Worm (Caenorhabditis elegans) whole organism, mixed stage, embryonic: ENCODE data around the gene cpg-7.

Source experiments
- ceh-39 ChIP-seq: fragments of 150-350 bp; optimal IDR thresholded peaks from 2 replicates; lab custom pipeline; 2014; ENCODE audit warnings: missing biosample characterization, missing genetic modification characterization
- ces-1 ChIP-seq: fragments of 150-350 bp; optimal IDR thresholded peaks from 2 replicates; lab custom pipeline; 2014; ENCODE audit warnings: missing biosample characterization, missing genetic modification reagents, missing genetic modification characterization
- elt-3 ChIP-seq: fragments of 150-350 bp; optimal IDR thresholded peaks from 2 replicates; lab custom pipeline; 2014; ENCODE audit warnings: missing biosample characterization, missing genetic modification characterization
- lsy-2 ChIP-seq: fragments of 150-350 bp; optimal IDR thresholded peaks from 2 replicates; lab custom pipeline; 2014; ENCODE audit warnings: missing biosample characterization, missing genetic modification characterization
- mep-1 ChIP-seq: fragments of 150-350 bp; optimal IDR thresholded peaks from 2 replicates; lab custom pipeline; 2017; ENCODE audit warnings: missing biosample characterization, missing genetic modification reagents, missing genetic modification characterization, inconsistent platforms
- nhr-237 ChIP-seq: fragments of 150-350 bp; optimal IDR thresholded peaks from 2 replicates; lab custom pipeline; 2014; ENCODE audit warnings: missing biosample characterization, missing genetic modification characterization
- nhr-28 ChIP-seq: fragments of 150-350 bp; optimal IDR thresholded peaks from 2 replicates; lab custom pipeline; 2014; ENCODE audit warnings: missing biosample characterization, missing genetic modification characterization
- nhr-76 ChIP-seq: sonication (generic microtip); optimal IDR thresholded peaks from 2 replicates; lab custom pipeline; 2017; ENCODE audit warnings: missing biosample characterization, missing genetic modification characterization
- pha-4 ChIP-seq: fragments of 150-350 bp; optimal IDR thresholded peaks from 2 replicates; lab custom pipeline; 2018; ENCODE audit warnings: missing biosample characterization, missing genetic modification reagents, missing genetic modification characterization
- sptf-1 ChIP-seq: sonication (generic microtip); optimal IDR thresholded peaks from 2 replicates; lab custom pipeline; 2017; ENCODE audit warnings: mild to moderate bottlenecking, missing genetic modification characterization, moderate library complexity, missing compliant biosample characterization
- unc-120 ChIP-seq: sonication (generic microtip); optimal IDR thresholded peaks from 2 replicates; lab custom pipeline; 2017; ENCODE audit warnings: missing genetic modification characterization, missing compliant biosample characterization; ENCODE audit not compliant: poor library complexity, severe bottlenecking
- unc-62 ChIP-seq: fragments of 150-350 bp; optimal IDR thresholded peaks from 2 replicates; lab custom pipeline; 2014; ENCODE audit warnings: missing biosample characterization, missing genetic modification reagents, missing genetic modification characterization

DNA sequence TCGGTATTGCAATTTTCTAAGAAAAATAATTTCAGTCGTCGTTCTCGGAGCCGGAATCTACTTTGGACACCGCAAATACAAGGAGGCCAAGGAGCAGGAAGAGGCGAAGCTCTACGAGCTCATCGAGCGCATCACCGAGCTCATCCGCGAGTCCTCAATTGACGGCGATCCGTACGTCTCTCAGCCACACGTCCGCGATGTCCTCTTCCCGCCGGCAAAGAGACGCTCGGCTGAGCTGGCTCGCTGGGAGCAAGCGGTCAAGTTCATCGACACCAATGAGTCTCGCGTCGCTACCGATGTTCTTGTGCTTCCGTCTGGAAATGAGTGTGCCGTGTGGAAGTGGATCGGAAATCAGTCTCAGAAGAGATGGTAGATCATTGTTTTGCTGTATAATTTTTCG lies 43.5 kb downstream of the cpg-7 start:
- TF ChIP-seq nhr-28 (tag; lab: Kevin White, UChicago) (no peak), ces-1 (GFP tag; lab: Kevin White, UChicago) (no peak), pha-4 (tag; lab: Kevin White, UChicago) (no peak), nhr-76 (no peak), lsy-2 (tag; lab: Kevin White, UChicago) (no peak), unc-120 (tag; lab: Kevin White, UChicago) (no peak), mep-1 (tag; lab: Kevin White, UChicago) (no peak), nhr-237 (tag; lab: Kevin White, UChicago) (no peak), unc-62 (GFP tag; lab: Kevin White, UChicago) (no peak), sptf-1 (no peak), elt-3 (tag; lab: Kevin White, UChicago) (no peak), ceh-39 (no peak)
